Worm (Caenorhabditis elegans): ENCODE results near the gene F14H8.2.
A peak's percentile ranks its signal among the peaks of the same experiment; 100 is the strongest.

The F14H8.2 gene

DNA sequence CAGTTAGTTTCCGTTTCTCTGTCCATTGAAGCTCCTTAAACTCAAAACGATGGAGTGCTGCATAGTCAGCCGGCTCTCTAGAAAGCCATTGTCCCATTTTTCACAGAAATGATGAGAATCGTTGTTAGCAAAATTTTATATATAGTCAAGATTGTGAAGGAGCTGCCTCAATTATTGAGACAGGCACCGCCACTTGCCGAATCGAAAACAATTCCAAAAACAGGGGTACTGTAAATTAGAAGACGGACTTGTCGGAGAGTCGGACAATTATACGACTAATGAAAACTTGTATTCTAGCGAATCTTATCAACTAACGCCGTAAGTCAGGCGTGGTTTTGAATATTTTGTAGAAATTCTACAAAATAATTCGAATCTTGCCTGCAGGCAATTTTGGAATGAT, at the start of gene F14H8.2:
TSS of gene F14H8.2 (minus strand) at position 101 of the 400 bp plus-strand sequence.
- TF ChIP-seq efl-1 (optimal IDR thresholded peaks at IDR 0.05): no peak
- TF ChIP-seq efl-1 (GFP tag; optimal IDR thresholded peaks at IDR 0.05 in 1 of 2): peak in 1 of 2 experiments; percentile 59
- peak; percentile 1 for TF ChIP-seq ceh-8 (GFP tag; optimal IDR thresholded peaks at IDR 0.05)
- TF ChIP-seq egl-27 (tag; optimal IDR thresholded peaks at IDR 0.05): no peak
- TF ChIP-seq nhr-76 (tag; optimal IDR thresholded peaks at IDR 0.05): no peak

DNA sequence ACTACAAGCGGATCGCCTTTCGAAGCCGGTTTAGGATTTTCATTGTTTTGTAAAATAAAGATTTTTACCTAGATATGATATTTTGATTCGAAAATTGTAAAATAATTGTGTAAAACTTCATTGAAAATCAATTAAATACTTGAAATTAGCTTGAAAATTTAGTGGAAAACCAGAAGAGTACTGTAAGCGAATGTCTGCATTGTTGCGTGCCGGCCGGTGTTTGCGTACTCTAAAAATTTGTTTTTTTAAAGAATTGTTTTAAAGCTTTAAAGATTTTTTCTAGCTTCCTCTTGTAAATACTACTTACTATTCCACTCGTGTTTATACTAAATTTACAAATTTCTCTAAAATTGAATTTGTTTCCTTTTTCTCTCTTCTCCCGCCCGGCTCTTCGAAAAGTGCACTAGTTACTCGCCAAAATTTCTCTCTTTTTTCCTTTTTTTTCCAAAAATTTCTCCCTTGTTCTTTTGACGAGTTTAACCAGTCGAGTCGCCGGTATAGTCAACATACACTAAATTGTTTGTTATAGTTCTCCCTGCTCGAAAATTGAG, 49.4 kb upstream of the F14H8.2 start:
- TF ChIP-seq lin-14 (GFP tag; optimal IDR thresholded peaks at IDR 0.05): peak; percentile 3
- no peak for TF ChIP-seq hlh-17 (GFP tag; optimal IDR thresholded peaks at IDR 0.05; ENCODE audit: borderline replicate concordance)
- TF ChIP-seq hlh-4 (tag; optimal IDR thresholded peaks at IDR 0.05): no peak
- TF ChIP-seq lsy-2 (tag; optimal IDR thresholded peaks at IDR 0.05): peak in 1 of 2 experiments; percentile 73

DNA sequence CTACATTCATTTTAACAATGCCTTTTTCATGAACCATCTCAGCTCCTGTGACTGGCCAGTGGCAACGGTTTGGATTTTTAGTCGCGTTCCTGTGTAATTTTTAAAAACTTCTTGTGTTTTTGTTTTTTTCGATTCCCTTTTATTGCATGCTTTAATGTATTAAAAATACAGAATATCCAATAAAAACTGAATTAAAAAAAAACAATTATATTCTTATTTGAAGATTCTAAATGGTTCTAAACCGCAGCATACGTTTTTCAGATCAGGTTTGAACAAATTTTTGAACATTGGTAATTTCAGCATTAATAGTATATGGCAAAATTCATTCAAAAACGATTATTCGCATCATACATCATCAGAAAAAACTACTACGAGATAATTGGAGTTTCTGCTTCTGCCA, 48.2 kb upstream of the F14H8.2 start, which contains the start of gene dnj-3:
TSS of gene dnj-3 (plus strand) at position 301 of the 400 bp plus-strand sequence.
- TF ChIP-seq lsy-2 (tag; optimal IDR thresholded peaks at IDR 0.05): no peak
- TF ChIP-seq ces-1 (GFP tag; optimal IDR thresholded peaks at IDR 0.05): no peak
- TF ChIP-seq sox-4 (tag; optimal IDR thresholded peaks at IDR 0.05): no peak
- TF ChIP-seq dsc-1 (tag; optimal IDR thresholded peaks at IDR 0.05): no peak
- TF ChIP-seq jun-1 (tag; optimal IDR thresholded peaks at IDR 0.05): no peak
- no peak for TF ChIP-seq mdl-1 (tag; optimal IDR thresholded peaks at IDR 0.05)
- TF ChIP-seq efl-1 (optimal IDR thresholded peaks at IDR 0.05): no peak
- peak in 1 of 2 experiments; percentile 24 for TF ChIP-seq efl-1 (GFP tag; optimal IDR thresholded peaks at IDR 0.05 in 1 of 2)

- TF ChIP-seq xbp-1 (tag; optimal IDR thresholded peaks at IDR 0.05) (no peak), pax-3 (tag; optimal IDR thresholded peaks at IDR 0.05) (no peak), C16A3.4 (tag; optimal IDR thresholded peaks at IDR 0.05) (no peak), nhr-11 (tag; optimal IDR thresholded peaks at IDR 0.05) (no peak), hlh-4 (tag; optimal IDR thresholded peaks at IDR 0.05) (no peak), nhr-19 (GFP tag; conservative IDR thresholded peaks at IDR 0.05) (no peak), fkh-4 (tag; optimal IDR thresholded peaks at IDR 0.05; ENCODE audit: borderline replicate concordance) (no peak), lin-39 (tag; optimal IDR thresholded peaks at IDR 0.05) (no peak)
Observed at ce11 chrV:15067165-15067564, 47.0 kb upstream of the F14H8.2 start, which contains the start of gene C25D7.10. Gene C25D7.10 (plus strand): TSS chrV:15067465.

- no peak for TF ChIP-seq efl-1 (optimal IDR thresholded peaks at IDR 0.05)
- TF ChIP-seq efl-1 (GFP tag; optimal IDR thresholded peaks at IDR 0.05 in 1 of 2): peak in 1 of 2 experiments; percentile 13
- TF ChIP-seq egl-27 (tag; optimal IDR thresholded peaks at IDR 0.05): no peak
Observed at ce11 chrV:15065837-15066348, 45.8 kb upstream of the F14H8.2 start, which contains the start of gene otub-1. Gene otub-1 (plus strand): TSS chrV:15066298.

DNA sequence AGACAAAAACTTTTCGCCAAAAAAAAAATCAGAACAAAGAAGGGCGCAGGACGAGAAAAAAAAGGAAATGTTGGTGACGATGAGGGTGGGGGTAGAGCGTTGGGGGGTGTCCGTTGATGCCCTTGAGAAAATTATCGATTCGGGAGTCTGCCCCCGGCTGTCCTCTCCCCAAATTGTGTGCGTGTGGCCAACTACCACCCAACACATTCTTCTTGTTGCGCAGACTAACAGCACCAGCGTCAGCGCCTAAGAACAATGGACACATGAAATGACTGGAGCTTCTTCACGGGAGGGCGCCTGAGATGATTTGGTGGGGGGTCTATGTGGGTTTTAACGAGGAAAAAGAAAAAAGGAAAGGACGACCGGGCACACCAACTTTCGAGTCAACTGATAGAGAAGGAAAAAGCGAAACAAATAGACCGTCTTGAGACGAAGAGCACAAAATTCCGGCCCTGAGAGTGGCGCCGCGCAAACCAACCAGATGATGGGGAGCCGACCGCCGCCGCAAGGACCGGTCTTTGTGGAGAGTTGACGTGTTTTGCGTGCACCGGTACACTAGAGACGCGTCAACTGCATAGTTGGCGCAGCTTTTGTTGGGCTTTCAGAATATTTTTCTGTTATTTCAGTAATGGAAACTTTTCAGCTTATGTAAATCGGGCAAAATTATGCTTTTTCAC, 45.1 kb upstream of the F14H8.2 start, which contains the start of gene C25D7.9:
TSS of gene C25D7.9 (plus strand) at position 68 of the 677 bp plus-strand sequence.
- TF ChIP-seq C34B4.2 (tag; optimal IDR thresholded peaks at IDR 0.05) (no peak), nhr-85 (tag) (peak; percentile 70), hlh-17 (GFP tag; optimal IDR thresholded peaks at IDR 0.05; ENCODE audit: borderline replicate concordance) (no peak), ceh-88 (GFP tag; IDR thresholded peaks at IDR 0.05) (no peak), elt-3 (tag; optimal IDR thresholded peaks at IDR 0.05) (no peak), C16A3.4 (tag; optimal IDR thresholded peaks at IDR 0.05) (peak; percentile 25), ama-1 (optimal IDR thresholded peaks at IDR 0.05) (no peak), aly-2 (tag; optimal IDR thresholded peaks at IDR 0.05) (no peak), nhr-237 (tag; optimal IDR thresholded peaks at IDR 0.05) (no peak), nhr-19 (GFP tag; conservative IDR thresholded peaks at IDR 0.05) (peak; percentile 24; the same call in 1 of the 2 replicates), pag-3 (tag; optimal IDR thresholded peaks at IDR 0.05; ENCODE audit: borderline replicate concordance, insufficient read depth) (no peak), efl-3 (GFP tag; optimal IDR thresholded peaks at IDR 0.05) (no peak), hlh-4 (tag; optimal IDR thresholded peaks at IDR 0.05) (no peak), ces-1 (GFP tag; optimal IDR thresholded peaks at IDR 0.05) (no peak), sptf-1 (tag; optimal IDR thresholded peaks at IDR 0.05) (no peak), lin-14 (GFP tag; optimal IDR thresholded peaks at IDR 0.05) (peak; percentile 55), jun-1 (tag; optimal IDR thresholded peaks at IDR 0.05) (no peak), fkh-8 (tag; optimal IDR thresholded peaks at IDR 0.05) (peak; percentile 35), Y116A8C.19 (tag; optimal IDR thresholded peaks at IDR 0.05; ENCODE audit: borderline replicate concordance) (no peak), nhr-71 (tag; optimal IDR thresholded peaks at IDR 0.05) (peak; percentile 48), F16B12.6 (tag; optimal IDR thresholded peaks at IDR 0.05) (no peak), nhr-77 (tag; optimal IDR thresholded peaks at IDR 0.05) (no peak), pqm-1 (tag; optimal IDR thresholded peaks at IDR 0.05) (no peak), unc-86 (tag; optimal IDR thresholded peaks at IDR 0.05) (peak; percentile 4), unc-62 (GFP tag; optimal IDR thresholded peaks at IDR 0.05) (no peak)
